Fruit fly (Drosophila melanogaster) whole organism, pupa: ENCODE data around the gene CG13895.

Experiments
- CG10348 ChIP-seq: fragments of 200-800 bp; sonication (Bioruptor generic); IDR thresholded peaks from 2 replicates; pipeline ENCODE4 v1.3.6; 2022; ENCODE audit warnings: missing biosample characterization, missing genetic modification characterization
- CG15710 ChIP-seq: fragments of 200-800 bp; sonication (Bioruptor generic); optimal IDR thresholded peaks from 2 replicates; lab custom pipeline; 2018; ENCODE audit warnings: missing biosample characterization, mild to moderate bottlenecking, missing genetic modification characterization, moderate library complexity
- Ets98B ChIP-seq: fragments of 200-800 bp; sonication (Bioruptor generic); IDR thresholded peaks from 2 replicates; pipeline ENCODE4 v1.3.6; 2022; ENCODE audit warnings: missing biosample characterization, missing genetic modification characterization

DNA sequence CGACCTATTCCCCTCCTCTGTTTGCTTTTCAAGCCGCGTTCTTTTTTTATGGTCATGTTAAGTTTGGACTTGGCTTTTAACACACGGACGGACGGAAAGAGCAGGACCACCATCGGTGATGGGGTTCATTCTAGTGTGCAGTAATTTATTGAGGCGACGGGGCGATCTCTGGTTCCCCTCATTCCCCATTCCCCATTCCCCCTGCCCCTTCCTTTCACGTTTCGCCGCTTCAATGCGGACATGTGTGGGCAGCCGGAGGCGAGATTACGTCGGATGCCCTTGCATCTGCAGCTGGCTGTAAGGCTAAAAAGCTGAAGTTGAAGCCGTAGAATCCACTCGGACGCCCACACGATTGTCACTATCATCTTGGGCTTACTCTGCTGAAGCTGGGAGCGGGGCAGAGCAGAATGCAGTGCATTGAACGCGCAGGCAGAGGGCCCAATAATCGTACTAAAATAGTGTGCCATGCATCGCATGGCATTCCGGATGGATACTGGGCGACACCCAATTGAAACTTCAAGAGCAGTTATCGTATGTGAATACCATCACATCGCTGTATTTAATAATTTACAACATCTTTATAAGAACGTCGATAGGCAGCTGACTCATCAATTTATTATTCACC lies 28.6 kb upstream of the CG13895 start:
- TF ChIP-seq CG10348 (GFP tag; lab: Robert Waterston, UW): no peak
- no peak for TF ChIP-seq Ets98B (GFP tag; lab: Robert Waterston, UW)
- no peak for TF ChIP-seq CG15710 (tag; lab: Kevin White, UChicago)
